Worm (Caenorhabditis elegans): ENCODE measurements around the gene sde-2.

DNA sequence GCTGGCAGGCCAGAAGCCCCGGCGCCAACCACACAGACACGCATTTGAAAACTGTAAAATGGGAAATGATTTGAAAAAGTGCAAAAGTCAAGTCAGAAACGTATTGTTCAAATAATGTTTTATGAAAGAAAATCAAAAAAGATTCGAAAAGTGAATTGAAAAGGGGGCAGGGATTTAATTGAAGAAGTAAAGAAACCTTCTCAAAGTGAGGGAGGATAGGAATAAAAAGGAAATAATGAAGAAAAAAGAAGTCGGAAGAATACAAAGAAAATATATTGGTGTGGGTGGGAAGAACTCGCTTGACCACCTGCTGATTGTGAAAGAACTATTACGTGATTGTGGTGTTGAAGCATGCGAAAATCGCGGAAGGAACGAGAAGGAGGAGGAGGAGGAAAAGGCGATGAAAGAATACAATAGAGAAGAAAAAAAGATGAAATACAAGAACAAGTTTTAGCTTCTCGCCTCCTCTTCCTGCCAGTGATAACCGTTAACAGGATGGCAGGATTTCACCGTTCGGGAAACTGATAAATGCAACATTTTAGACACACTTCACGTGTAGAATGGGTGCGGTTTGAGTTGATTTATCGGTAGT, 20.6 kb upstream of the sde-2 start, which contains the start of gene fmo-4:
- TF ChIP-seq unc-62 (GFP tag; optimal IDR thresholded peaks at IDR 0.05) = no peak
- no peak for TF ChIP-seq ztf-4 (tag; optimal IDR thresholded peaks at IDR 0.05)
- no peak for TF ChIP-seq aly-2 (tag; optimal IDR thresholded peaks at IDR 0.05)
- no peak for TF ChIP-seq nhr-10 (tag; optimal IDR thresholded peaks at IDR 0.05)
- no peak for TF ChIP-seq ZK546.5 (tag; optimal IDR thresholded peaks at IDR 0.05)
- no peak for TF ChIP-seq dmd-4 (tag; optimal IDR thresholded peaks at IDR 0.05)
- no peak for TF ChIP-seq nhr-77 (tag; optimal IDR thresholded peaks at IDR 0.05)
- TF ChIP-seq nhr-12 (tag; optimal IDR thresholded peaks at IDR 0.05) = no peak
- no peak for TF ChIP-seq ceh-82 (tag; optimal IDR thresholded peaks at IDR 0.05)

All from whole organism, L2 larva.